Worm (Caenorhabditis elegans) whole organism, early embryonic: ENCODE data around the gene nhr-252.

ENCODE experiments used
- F13C5.2 ChIP-seq: sonication (generic microtip); optimal IDR thresholded peaks from 2 replicates; lab custom pipeline; 2017; ENCODE audit warnings: mild to moderate bottlenecking, missing genetic modification characterization, inconsistent platforms, missing compliant biosample characterization
- ama-1 ChIP-seq: fragments of 150-350 bp; optimal IDR thresholded peaks from 2 replicates; lab custom pipeline; 2014
- ceh-13 ChIP-seq: fragments of 200-800 bp; sonication (Bioruptor generic); optimal IDR thresholded peaks from 2 replicates; lab custom pipeline; 2018; ENCODE audit warnings: mild to moderate bottlenecking, missing genetic modification characterization, missing compliant biosample characterization
- flt-1 ChIP-seq: fragments of 200-800 bp; sonication (Bioruptor generic); IDR thresholded peaks from 2 replicates; pipeline ENCODE4 v1.3.6; 2022; ENCODE audit warnings: missing genetic modification characterization, missing compliant biosample characterization
- hmbx-1 ChIP-seq: sonication (generic microtip); optimal IDR thresholded peaks from 2 replicates; lab custom pipeline; 2016; ENCODE audit warnings: mild to moderate bottlenecking, missing genetic modification characterization, missing compliant biosample characterization
- hnd-1 ChIP-seq: sonication (generic microtip); optimal IDR thresholded peaks from 2 replicates; lab custom pipeline; 2016; ENCODE audit warnings: missing genetic modification characterization, missing compliant biosample characterization
- pes-1 ChIP-seq: fragments of 200-800 bp; sonication (Bioruptor generic); IDR thresholded peaks from 2 replicates; pipeline ENCODE4 v1.3.6; 2022; ENCODE audit warnings: missing genetic modification reagents, missing genetic modification characterization, missing compliant biosample characterization
- tbx-11 ChIP-seq: fragments of 200-800 bp; sonication (Bioruptor generic); IDR thresholded peaks from 2 replicates; pipeline ENCODE4 v1.3.6; 2022; ENCODE audit warnings: missing genetic modification characterization, missing compliant biosample characterization

DNA sequence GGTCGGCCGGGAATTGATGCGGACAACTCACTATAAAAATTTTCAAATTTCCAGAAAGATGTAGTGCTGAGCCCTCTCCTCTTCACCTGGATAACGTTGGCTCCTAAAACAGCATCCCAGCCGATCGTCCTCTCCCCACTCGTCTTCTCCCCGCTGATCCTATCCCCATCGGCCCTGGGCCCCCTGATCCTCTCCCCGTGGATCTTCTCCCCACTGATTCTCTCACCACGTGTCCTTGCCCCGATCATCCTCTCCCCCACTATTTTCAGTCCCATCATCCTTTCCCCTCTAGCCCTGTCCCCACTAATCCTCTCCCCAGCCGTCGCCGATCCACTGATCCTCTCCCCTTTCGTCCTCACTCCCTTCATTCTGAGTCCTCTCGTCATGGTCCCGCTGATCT is 31.2 kb upstream of the nhr-252 start:
- TF ChIP-seq hnd-1 (tag; lab: Kevin White, UChicago): no peak
- no peak for TF ChIP-seq ama-1
- no peak for TF ChIP-seq pes-1
- no peak for TF ChIP-seq hmbx-1
- TF ChIP-seq flt-1 (GFP tag; lab: Robert Waterston, UW): no peak
- TF ChIP-seq ceh-13: no peak
- no peak for TF ChIP-seq F13C5.2 (tag; lab: Kevin White, UChicago)
- no peak for TF ChIP-seq tbx-11 (GFP tag; lab: Robert Waterston, UW)
